Fruit fly (Drosophila melanogaster): ENCODE data around the gene Sry-beta.

dm6 chr3R:30039494-30039893 is at the start of gene Sry-beta, which contains the start of the genes janA and Sry-alpha:
- TF ChIP-seq dati (GFP tag; IDR thresholded peaks at IDR 0.05) (no peak), Lpt (GFP tag; optimal IDR thresholded peaks at IDR 0.05) (no peak), shn (GFP tag; optimal IDR thresholded peaks at IDR 0.05) (no peak), Oaz (GFP tag; IDR thresholded peaks at IDR 0.05) (no peak), seq (GFP tag; IDR thresholded peaks at IDR 0.05) (no peak), tap (tag; optimal IDR thresholded peaks at IDR 0.05) (no peak), CG4424 (GFP tag; optimal IDR thresholded peaks at IDR 0.05) (no peak), CG12071 (GFP tag; optimal IDR thresholded peaks at IDR 0.05) (no peak), CG5245 (GFP tag; optimal IDR thresholded peaks at IDR 0.05) (no peak), CG2202 (tag; optimal IDR thresholded peaks at IDR 0.05) (no peak)

Measured in whole organism, embryonic.